Worm (Caenorhabditis elegans) whole organism, young adult: ENCODE data around the gene gmap-2.

Source experiments
- B0019.2 ChIP-seq: fragments of 200-800 bp; sonication (Bioruptor generic); conservative IDR thresholded peaks from 2 replicates; pipeline ENCODE4 v1.3.6; 2022; ENCODE audit warnings: missing genetic modification reagents, missing genetic modification characterization, missing compliant biosample characterization
- F23B12.7 ChIP-seq: sonication (generic microtip); optimal IDR thresholded peaks from 2 replicates; lab custom pipeline; 2017; ENCODE audit warnings: missing genetic modification characterization, mild to moderate bottlenecking, missing compliant biosample characterization, antibody characterized with exemption, moderate library complexity; ENCODE audit not compliant: insufficient read depth
- F49E8.2 ChIP-seq: sonication (generic microtip); optimal IDR thresholded peaks from 3 replicates; lab custom pipeline; 2017; ENCODE audit warnings: missing genetic modification characterization, mild to moderate bottlenecking, missing compliant biosample characterization, antibody characterized with exemption, moderate library complexity; ENCODE audit not compliant: insufficient read depth
- F55B11.4 ChIP-seq: sonication (generic microtip); optimal IDR thresholded peaks from 2 replicates; lab custom pipeline; 2016; ENCODE audit warnings: missing compliant biosample characterization, missing genetic modification characterization, borderline replicate concordance; ENCODE audit not compliant: insufficient read depth
- F57A8.1 ChIP-seq: fragments of 200-800 bp; sonication (Bioruptor generic); optimal IDR thresholded peaks from 2 replicates; lab custom pipeline; 2018; ENCODE audit warnings: mild to moderate bottlenecking, missing genetic modification characterization, moderate library complexity, missing compliant biosample characterization
- K11D2.4 ChIP-seq: fragments of 200-800 bp; sonication (Bioruptor generic); IDR thresholded peaks from 2 replicates; pipeline ENCODE4 v1.3.6; 2022; ENCODE audit warnings: missing genetic modification reagents, missing genetic modification characterization, missing compliant biosample characterization
- K12H6.12 ChIP-seq: fragments of 200-800 bp; sonication (Bioruptor generic); optimal IDR thresholded peaks from 2 replicates; lab custom pipeline; 2018; ENCODE audit warnings: mild to moderate bottlenecking, missing genetic modification characterization, missing compliant biosample characterization
- Y56A3A.18 ChIP-seq: fragments of 200-800 bp; sonication (Bioruptor generic); IDR thresholded peaks from 2 replicates; pipeline ENCODE4 v1.3.6; 2022; ENCODE audit warnings: missing genetic modification reagents, missing genetic modification characterization, missing compliant biosample characterization
- aptf-2 ChIP-seq: fragments of 200-800 bp; sonication (Bioruptor generic); conservative IDR thresholded peaks from 2 replicates; pipeline ENCODE4 v1.3.6; 2022; ENCODE audit warnings: missing genetic modification reagents, missing genetic modification characterization, missing compliant biosample characterization
- aptf-3 ChIP-seq: fragments of 200-800 bp; sonication (Bioruptor generic); IDR thresholded peaks from 2 replicates; pipeline ENCODE4 v1.3.6; 2022; ENCODE audit warnings: missing genetic modification characterization, missing compliant biosample characterization
- atf-7 ChIP-seq: sonication (generic microtip); optimal IDR thresholded peaks from 2 replicates; lab custom pipeline; 2017; ENCODE audit warnings: mild to moderate bottlenecking, missing genetic modification characterization, missing compliant biosample characterization
- attf-5 ChIP-seq: fragments of 200-800 bp; sonication (Bioruptor generic); optimal IDR thresholded peaks from 2 replicates; lab custom pipeline; 2018; ENCODE audit warnings: mild to moderate bottlenecking, missing genetic modification characterization, missing compliant biosample characterization
- cebp-1 ChIP-seq, 2 experiments: fragments of 200-800 bp in 1 of 2; sonication (Bioruptor generic) in 1 of 2; sonication (generic microtip) in 1 of 2; IDR thresholded peaks in 1 of 2; optimal IDR thresholded peaks in 1 of 2; 2 replicates each; pipeline versions ENCODE4 v1.3.6 to Lab custom; 2017 to 2022; ENCODE audit warnings: missing compliant biosample characterization in 2 of 2, missing genetic modification characterization in 2 of 2, mild to moderate bottlenecking in 1 of 2, missing genetic modification reagents in 1 of 2, moderate library complexity in 1 of 2
- dpff-1 ChIP-seq: sonication (generic microtip); optimal IDR thresholded peaks from 2 replicates; lab custom pipeline; 2017; ENCODE audit warnings: mild to moderate bottlenecking, missing genetic modification characterization, missing compliant biosample characterization
- egl-18 ChIP-seq: fragments of 200-800 bp; sonication (Bioruptor generic); IDR thresholded peaks from 2 replicates; pipeline ENCODE4 v1.3.6; 2022; ENCODE audit warnings: missing genetic modification reagents, missing genetic modification characterization, missing compliant biosample characterization
- egl-44 ChIP-seq: fragments of 200-800 bp; sonication (Bioruptor generic); IDR thresholded peaks from 2 replicates; pipeline ENCODE4 v1.3.6; 2022; ENCODE audit warnings: missing genetic modification reagents, missing genetic modification characterization, missing compliant biosample characterization
- ets-4 ChIP-seq: fragments of 200-800 bp; sonication (Bioruptor generic); optimal IDR thresholded peaks from 2 replicates; lab custom pipeline; 2018; ENCODE audit warnings: mild to moderate bottlenecking, missing genetic modification characterization, missing compliant biosample characterization
- fkh-3 ChIP-seq: sonication (generic microtip); optimal IDR thresholded peaks from 2 replicates; lab custom pipeline; 2016; ENCODE audit warnings: mild to moderate bottlenecking, missing genetic modification characterization, missing compliant biosample characterization
- gei-17 ChIP-seq: fragments of 200-800 bp; sonication (Bioruptor generic); optimal IDR thresholded peaks from 2 replicates; lab custom pipeline; 2018; ENCODE audit warnings: mild to moderate bottlenecking, missing genetic modification characterization, missing compliant biosample characterization
- hsf-1 ChIP-seq: fragments of 200-800 bp; sonication (Bioruptor generic); IDR thresholded peaks from 2 replicates; pipeline ENCODE4 v1.3.6; 2022; ENCODE audit warnings: missing genetic modification reagents, missing genetic modification characterization, missing compliant biosample characterization
- lag-1 ChIP-seq: fragments of 200-800 bp; sonication (Bioruptor generic); IDR thresholded peaks from 2 replicates; pipeline ENCODE4 v1.3.6; 2022; ENCODE audit warnings: missing genetic modification reagents, missing genetic modification characterization, missing compliant biosample characterization
- let-607 ChIP-seq, 2 experiments: fragments of 200-800 bp in 1 of 2; sonication (Bioruptor generic) in 1 of 2; sonication (generic microtip) in 1 of 2; optimal IDR thresholded peaks; 2 replicates each; lab custom pipeline; 2016 to 2018; ENCODE audit warnings: mild to moderate bottlenecking in 2 of 2, missing compliant biosample characterization in 2 of 2, missing genetic modification characterization in 2 of 2, moderate library complexity in 2 of 2, missing genotype in 1 of 2
- lin-35 ChIP-seq, 3 experiments: fragments of 150-350 bp in 2 of 3; sonication (generic microtip) in 1 of 3; optimal IDR thresholded peaks; 2 replicates each; lab custom pipeline; 2014 to 2018; ENCODE audit warnings: missing biosample characterization in 3 of 3, missing genetic modification characterization in 3 of 3, missing genetic modification reagents in 3 of 3
- lin-54 ChIP-seq: fragments of 200-800 bp; sonication (Bioruptor generic); optimal IDR thresholded peaks from 2 replicates; lab custom pipeline; 2018; ENCODE audit warnings: mild to moderate bottlenecking, missing genetic modification characterization, missing compliant biosample characterization
- lsy-27 ChIP-seq: sonication (generic microtip); optimal IDR thresholded peaks from 2 replicates; lab custom pipeline; 2017; ENCODE audit warnings: missing genetic modification characterization, mild to moderate bottlenecking, missing compliant biosample characterization, antibody characterized with exemption, missing genotype, borderline replicate concordance; ENCODE audit not compliant: insufficient read depth
- madf-10 ChIP-seq: sonication (generic microtip); optimal IDR thresholded peaks from 2 replicates; lab custom pipeline; 2016; ENCODE audit warnings: mild to moderate bottlenecking, missing genetic modification characterization, missing compliant biosample characterization
- madf-3 ChIP-seq: fragments of 200-800 bp; sonication (Bioruptor generic); IDR thresholded peaks from 2 replicates; pipeline ENCODE4 v1.3.6; 2022; ENCODE audit warnings: missing genetic modification reagents, missing genetic modification characterization, missing compliant biosample characterization
- madf-8 ChIP-seq: fragments of 200-800 bp; sonication (Bioruptor generic); conservative IDR thresholded peaks from 2 replicates; pipeline ENCODE4 v1.3.6; 2022; ENCODE audit warnings: missing genetic modification reagents, missing genetic modification characterization, missing compliant biosample characterization
- mxl-1 ChIP-seq: sonication (generic microtip); optimal IDR thresholded peaks from 2 replicates; lab custom pipeline; 2016; ENCODE audit warnings: missing genetic modification characterization, missing compliant biosample characterization
- nhr-80 ChIP-seq: sonication (generic microtip); optimal IDR thresholded peaks from 2 replicates; lab custom pipeline; 2016; ENCODE audit warnings: missing genetic modification characterization, missing compliant biosample characterization
- nhr-90 ChIP-seq: sonication (generic microtip); optimal IDR thresholded peaks from 2 replicates; lab custom pipeline; 2016; ENCODE audit warnings: missing genotype, mild to moderate bottlenecking, missing genetic modification characterization, missing compliant biosample characterization
- pbrm-1 ChIP-seq: fragments of 200-800 bp; sonication (Bioruptor generic); IDR thresholded peaks from 2 replicates; pipeline ENCODE4 v1.3.6; 2022; ENCODE audit warnings: missing genetic modification reagents, missing genetic modification characterization, missing compliant biosample characterization
- tbp1 ChIP-seq: fragments of 200-800 bp; sonication (Bioruptor generic); optimal IDR thresholded peaks from 2 replicates; lab custom pipeline; 2018; ENCODE audit warnings: mild to moderate bottlenecking, missing genetic modification characterization, missing compliant biosample characterization
- ztf-22 ChIP-seq: fragments of 200-800 bp; sonication (Bioruptor generic); optimal IDR thresholded peaks from 2 replicates; lab custom pipeline; 2018; ENCODE audit warnings: mild to moderate bottlenecking, missing genetic modification characterization, moderate library complexity, missing compliant biosample characterization
- ztf-28 ChIP-seq: fragments of 200-800 bp; sonication (Bioruptor generic); IDR thresholded peaks from 2 replicates; pipeline ENCODE4 v1.3.6; 2022; ENCODE audit warnings: missing genetic modification reagents, missing genetic modification characterization, missing compliant biosample characterization

The gmap-2 gene

ce11 chrX:12911235-12911634, 31.8 kb downstream of the gmap-2 start:
- TF ChIP-seq nhr-80 (tag; lab: Kevin White, UChicago) (peak; percentile 57), Y56A3A.18 (GFP tag; lab: Robert Waterston, UW) (0 out of 2 replicates have a peak, but pooled peaks have one; percentile 36), nhr-90 (tag; lab: Kevin White, UChicago) (peak; percentile 48), madf-8 (GFP tag; lab: Robert Waterston, UW) (no peak), egl-18 (GFP tag; lab: Robert Waterston, UW) (no peak), F49E8.2 (tag; lab: Kevin White, UChicago) (no peak), egl-44 (0 out of 2 replicates have a peak, but pooled peaks have one; percentile 12), cebp-1 (GFP tag; IDR thresholded peaks at IDR 0.05; lab: Robert Waterston, UW) (no peak), cebp-1 (tag; optimal IDR thresholded peaks at IDR 0.05; lab: Kevin White, UChicago) (peak; percentile 65), K11D2.4 (GFP tag; lab: Robert Waterston, UW) (0 out of 2 replicates have a peak, but pooled peaks have one; percentile 25), madf-10 (peak; percentile 5), F23B12.7 (tag; lab: Kevin White, UChicago) (no peak), atf-7 (tag; lab: Kevin White, UChicago) (peak; percentile 73), lag-1 (GFP tag; lab: Robert Waterston, UW) (no peak), lin-35 (GFP tag; optimal IDR thresholded peaks at IDR 0.05; lab: Kevin White, UChicago) (no peak), F57A8.1 (GFP tag; lab: Kevin White, UChicago) (no peak), let-607 (tag; optimal IDR thresholded peaks at IDR 0.05; lab: Kevin White, UChicago) (peak; percentile 86 to 89), ets-4 (GFP tag; lab: Kevin White, UChicago) (peak; percentile 12), hsf-1 (GFP tag; lab: Robert Waterston, UW) (no peak), tbp1 (GFP tag; lab: Kevin White, UChicago) (peak; percentile 31), fkh-3 (tag; lab: Kevin White, UChicago) (no peak)
- TF ChIP-seq, all 124 proteins: peak for 11

- TF ChIP-seq mxl-1 (tag; lab: Kevin White, UChicago): no peak
- TF ChIP-seq madf-3 (GFP tag; lab: Robert Waterston, UW): 0 out of 2 replicates have a peak, but pooled peaks have one; percentile 30
- no peak for TF ChIP-seq F57A8.1 (GFP tag; lab: Kevin White, UChicago)
Observed at ce11 chrX:12909910-12910309, 33.2 kb downstream of the gmap-2 start.

ce11 chrX:12908715-12909114, 34.4 kb downstream of the gmap-2 start:
- TF ChIP-seq pbrm-1 (GFP tag; lab: Robert Waterston, UW) (no peak), B0019.2 (no peak), gei-17 (no peak), lsy-27 (no peak), aptf-2 (no peak), K12H6.12 (tag; lab: Kevin White, UChicago) (no peak), lin-54 (GFP tag; lab: Kevin White, UChicago) (no peak), attf-5 (no peak), aptf-3 (no peak), F55B11.4 (tag; lab: Kevin White, UChicago) (no peak), ztf-22 (GFP tag; lab: Kevin White, UChicago) (no peak), ztf-28 (GFP tag; lab: Robert Waterston, UW) (no peak), madf-8 (GFP tag; lab: Robert Waterston, UW) (no peak), cebp-1 (GFP tag; IDR thresholded peaks at IDR 0.05; lab: Robert Waterston, UW) (no peak), cebp-1 (tag; optimal IDR thresholded peaks at IDR 0.05; lab: Kevin White, UChicago) (no peak), dpff-1 (no peak)
